Worm (Caenorhabditis elegans): Measurements from ENCODE around the gene lin-14.

Gene lin-14

ce11 chrX:11474605-11475385 lies 9.4 kb downstream of the lin-14 start:
- TF ChIP-seq W03F9.2 (tag; optimal IDR thresholded peaks at IDR 0.05), result no peak
- no peak for TF ChIP-seq dao-5 (tag; optimal IDR thresholded peaks at IDR 0.05)
- TF ChIP-seq him-1 (tag; optimal IDR thresholded peaks at IDR 0.05), result no peak

- TF ChIP-seq him-1 (tag; optimal IDR thresholded peaks at IDR 0.05) (no peak), W03F9.2 (tag; optimal IDR thresholded peaks at IDR 0.05) (no peak), dao-5 (tag; optimal IDR thresholded peaks at IDR 0.05) (no peak)
Observed at ce11 chrX:11475780-11476179, 10.4 kb downstream of the lin-14 start.

- no peak for TF ChIP-seq him-1 (tag; optimal IDR thresholded peaks at IDR 0.05)
- no peak for TF ChIP-seq dao-5 (tag; optimal IDR thresholded peaks at IDR 0.05)
- TF ChIP-seq W03F9.2 (tag; optimal IDR thresholded peaks at IDR 0.05), result no peak
Observed at ce11 chrX:11477748-11478147, 12.4 kb downstream of the lin-14 start.

ce11 chrX:11478758-11479157 lies 13.4 kb downstream of the lin-14 start:
- TF ChIP-seq dao-5 (tag; optimal IDR thresholded peaks at IDR 0.05), result no peak
- TF ChIP-seq W03F9.2 (tag; optimal IDR thresholded peaks at IDR 0.05), result no peak
- TF ChIP-seq him-1 (tag; optimal IDR thresholded peaks at IDR 0.05), result no peak

ce11 chrX:11479321-11479863 lies 14.0 kb downstream of the lin-14 start:
- TF ChIP-seq him-1 (tag; optimal IDR thresholded peaks at IDR 0.05) (no peak), dao-5 (tag; optimal IDR thresholded peaks at IDR 0.05) (no peak), W03F9.2 (tag; optimal IDR thresholded peaks at IDR 0.05) (no peak)

- TF ChIP-seq W03F9.2 (tag; optimal IDR thresholded peaks at IDR 0.05) (no peak), dao-5 (tag; optimal IDR thresholded peaks at IDR 0.05) (no peak), him-1 (tag; optimal IDR thresholded peaks at IDR 0.05) (peak; percentile 52)
Observed at ce11 chrX:11480032-11480431, 14.7 kb downstream of the lin-14 start.

ce11 chrX:11480990-11481824 lies 15.8 kb downstream of the lin-14 start:
- TF ChIP-seq him-1 (tag; optimal IDR thresholded peaks at IDR 0.05), result no peak
- no peak for TF ChIP-seq W03F9.2 (tag; optimal IDR thresholded peaks at IDR 0.05)
- TF ChIP-seq dao-5 (tag; optimal IDR thresholded peaks at IDR 0.05), result no peak

- TF ChIP-seq him-1 (tag; optimal IDR thresholded peaks at IDR 0.05), result no peak
- no peak for TF ChIP-seq W03F9.2 (tag; optimal IDR thresholded peaks at IDR 0.05)
- no peak for TF ChIP-seq dao-5 (tag; optimal IDR thresholded peaks at IDR 0.05)
Observed at ce11 chrX:11481825-11482093, 16.4 kb downstream of the lin-14 start.

- TF ChIP-seq W03F9.2 (tag; optimal IDR thresholded peaks at IDR 0.05) (no peak), him-1 (tag; optimal IDR thresholded peaks at IDR 0.05) (no peak), dao-5 (tag; optimal IDR thresholded peaks at IDR 0.05) (no peak)
Observed at ce11 chrX:11482134-11482533, 16.8 kb downstream of the lin-14 start.

- no peak for TF ChIP-seq dao-5 (tag; optimal IDR thresholded peaks at IDR 0.05)
- TF ChIP-seq W03F9.2 (tag; optimal IDR thresholded peaks at IDR 0.05), result no peak
- TF ChIP-seq him-1 (tag; optimal IDR thresholded peaks at IDR 0.05), result no peak
Observed at ce11 chrX:11482637-11483036, 17.3 kb downstream of the lin-14 start.

- TF ChIP-seq him-1 (tag; optimal IDR thresholded peaks at IDR 0.05) (no peak), W03F9.2 (tag; optimal IDR thresholded peaks at IDR 0.05) (no peak), dao-5 (tag; optimal IDR thresholded peaks at IDR 0.05) (no peak)
Observed at ce11 chrX:11484027-11484426, 18.7 kb downstream of the lin-14 start.

ce11 chrX:11487484-11487883 lies 22.1 kb downstream of the lin-14 start, which contains the start of gene spp-9:
Gene spp-9 (plus strand): TSS chrX:11487784.
- TF ChIP-seq him-1 (tag; optimal IDR thresholded peaks at IDR 0.05), result no peak
- no peak for TF ChIP-seq W03F9.2 (tag; optimal IDR thresholded peaks at IDR 0.05)
- no peak for TF ChIP-seq dao-5 (tag; optimal IDR thresholded peaks at IDR 0.05)

- TF ChIP-seq dao-5 (tag; optimal IDR thresholded peaks at IDR 0.05), result no peak
- no peak for TF ChIP-seq W03F9.2 (tag; optimal IDR thresholded peaks at IDR 0.05)
Observed at ce11 chrX:11489830-11490229, 24.5 kb downstream of the lin-14 start, which contains the start of gene spp-21. Gene spp-21 (plus strand): TSS chrX:11490130.

ce11 chrX:11491835-11492234 lies 26.5 kb downstream of the lin-14 start:
- TF ChIP-seq W03F9.2 (tag; optimal IDR thresholded peaks at IDR 0.05) (no peak), him-1 (tag; optimal IDR thresholded peaks at IDR 0.05) (no peak), dao-5 (tag; optimal IDR thresholded peaks at IDR 0.05) (no peak)
